Fruit fly (Drosophila melanogaster) whole organism, prepupa: ENCODE data around the gene Muc4B.
A peak's percentile ranks its signal among the peaks of the same experiment; 100 is the strongest.

Source experiments
- Blimp-1 ChIP-seq: fragments of 200-800 bp; sonication (Bioruptor generic); optimal IDR thresholded peaks from 3 replicates; lab custom pipeline; 2017; ENCODE audit warnings: missing biosample characterization, missing genetic modification characterization, mild to moderate bottlenecking, moderate library complexity, missing genetic modification reagents
- CG11294 ChIP-seq: fragments of 200-800 bp; sonication (Bioruptor generic); IDR thresholded peaks from 2 replicates; pipeline ENCODE4 v1.3.6; 2022; ENCODE audit warnings: missing biosample characterization, missing genetic modification characterization
- CG11762 ChIP-seq: fragments of 200-800 bp; sonication (Bioruptor generic); optimal IDR thresholded peaks from 3 replicates; lab custom pipeline; 2016; ENCODE audit warnings: missing biosample characterization, missing genetic modification characterization; ENCODE audit not compliant: insufficient read depth
- CG15336 ChIP-seq: fragments of 200-800 bp; sonication (Bioruptor generic); IDR thresholded peaks from 2 replicates; pipeline ENCODE4 v1.3.6; 2022; ENCODE audit warnings: missing biosample characterization, missing genetic modification characterization
- CG1621 ChIP-seq: fragments of 200-800 bp; sonication (Bioruptor generic); optimal IDR thresholded peaks from 3 replicates; lab custom pipeline; 2018; ENCODE audit warnings: missing biosample characterization, mild to moderate bottlenecking, missing genetic modification characterization
- CG16779 ChIP-seq: fragments of 200-800 bp; sonication (Bioruptor generic); optimal IDR thresholded peaks from 3 replicates; lab custom pipeline; 2017; ENCODE audit warnings: missing biosample characterization, mild to moderate bottlenecking, missing genetic modification characterization
- CG31627 ChIP-seq: fragments of 200-800 bp; sonication (Bioruptor generic); optimal IDR thresholded peaks from 3 replicates; lab custom pipeline; 2016; ENCODE audit warnings: missing biosample characterization, missing genetic modification characterization
- CG6276 ChIP-seq: fragments of 200-800 bp; sonication (Bioruptor generic); optimal IDR thresholded peaks from 2 replicates; lab custom pipeline; 2017; ENCODE audit warnings: missing biosample characterization, mild to moderate bottlenecking, missing genetic modification characterization
- CG6854 ChIP-seq: fragments of 200-800 bp; sonication (Bioruptor generic); optimal IDR thresholded peaks from 2 replicates; lab custom pipeline; 2017; ENCODE audit warnings: missing biosample characterization, mild to moderate bottlenecking, missing genetic modification characterization
- CG8319 ChIP-seq: fragments of 200-800 bp; sonication (Bioruptor generic); optimal IDR thresholded peaks from 3 replicates; lab custom pipeline; 2016; ENCODE audit warnings: missing biosample characterization, missing genetic modification characterization
- CG8632 ChIP-seq: fragments of 200-800 bp; sonication (Bioruptor generic); optimal IDR thresholded peaks from 3 replicates; lab custom pipeline; 2016; ENCODE audit warnings: missing biosample characterization, missing genetic modification characterization
- CG9139 ChIP-seq: fragments of 200-800 bp; sonication (Bioruptor generic); optimal IDR thresholded peaks from 3 replicates; lab custom pipeline; 2017; ENCODE audit warnings: missing biosample characterization, mild to moderate bottlenecking, missing genetic modification characterization
- Eip75B ChIP-seq: fragments of 200-800 bp; sonication (Bioruptor generic); optimal IDR thresholded peaks from 3 replicates; lab custom pipeline; 2016; ENCODE audit warnings: missing biosample characterization, missing genetic modification characterization
- Eip78C ChIP-seq: fragments of 200-800 bp; sonication (Bioruptor generic); peaks from one replicate; lab custom pipeline; 2016; ENCODE audit warnings: missing biosample characterization, missing genetic modification characterization
- Eip93F ChIP-seq: fragments of 200-800 bp; sonication (Bioruptor generic); optimal IDR thresholded peaks from 2 replicates; lab custom pipeline; 2016; ENCODE audit warnings: missing biosample characterization, mild to moderate bottlenecking, missing genetic modification characterization
- Ets21C ChIP-seq: fragments of 200-800 bp; sonication (Bioruptor generic); optimal IDR thresholded peaks from 3 replicates; lab custom pipeline; 2016; ENCODE audit warnings: missing biosample characterization, missing genetic modification characterization
- Ets96B ChIP-seq: fragments of 200-800 bp; optimal IDR thresholded peaks from 2 replicates; lab custom pipeline; 2019; ENCODE audit warnings: missing biosample characterization, mild to moderate bottlenecking, missing genetic modification characterization, moderate library complexity
- Hr38 ChIP-seq: sonication (Bioruptor generic); optimal IDR thresholded peaks from 2 replicates; lab custom pipeline; 2016; ENCODE audit warnings: missing biosample characterization, missing genetic modification characterization
- Hr4 ChIP-seq: fragments of 200-800 bp; sonication (Bioruptor generic); optimal IDR thresholded peaks from 3 replicates; lab custom pipeline; 2016; ENCODE audit warnings: missing biosample characterization, missing genetic modification characterization
- Lpt ChIP-seq: fragments of 200-800 bp; sonication (Bioruptor generic); optimal IDR thresholded peaks from 3 replicates; lab custom pipeline; 2016; ENCODE audit warnings: missing biosample characterization, missing genetic modification characterization
- Met ChIP-seq: fragments of 200-800 bp; sonication (Bioruptor generic); optimal IDR thresholded peaks from 3 replicates; lab custom pipeline; 2016; ENCODE audit warnings: missing biosample characterization, missing genetic modification characterization
- OdsH ChIP-seq: fragments of 200-800 bp; sonication (Bioruptor generic); optimal IDR thresholded peaks from 3 replicates; lab custom pipeline; 2016; ENCODE audit warnings: missing biosample characterization, missing genetic modification characterization
- Sox102F ChIP-seq: fragments of 200-800 bp; sonication (Bioruptor generic); optimal IDR thresholded peaks from 2 replicates; lab custom pipeline; 2016; ENCODE audit warnings: missing biosample characterization, mild to moderate bottlenecking, missing genetic modification characterization
- achi ChIP-seq: fragments of 200-800 bp; sonication (Bioruptor generic); optimal IDR thresholded peaks from 3 replicates; lab custom pipeline; 2016; ENCODE audit warnings: missing biosample characterization, missing genetic modification characterization
- acj6 ChIP-seq: fragments of 200-800 bp; sonication (Bioruptor generic); optimal IDR thresholded peaks from 3 replicates; lab custom pipeline; 2016; ENCODE audit warnings: missing biosample characterization, missing genetic modification characterization
- dac ChIP-seq: fragments of 200-800 bp; sonication (Bioruptor generic); optimal IDR thresholded peaks from 2 replicates; lab custom pipeline; 2017; ENCODE audit warnings: missing biosample characterization, mild to moderate bottlenecking, missing genetic modification characterization
- eg ChIP-seq: fragments of 200-800 bp; sonication (Bioruptor generic); IDR thresholded peaks from 3 replicates; pipeline ENCODE4 v1.3.6; 2022; ENCODE audit warnings: missing biosample characterization, missing genetic modification characterization
- esn ChIP-seq: fragments of 200-800 bp; sonication (Bioruptor generic); optimal IDR thresholded peaks from 2 replicates; lab custom pipeline; 2016; ENCODE audit warnings: missing biosample characterization, mild to moderate bottlenecking, missing genetic modification characterization, moderate library complexity
- fkh ChIP-seq: fragments of 200-800 bp; sonication (Bioruptor generic); optimal IDR thresholded peaks from 3 replicates; lab custom pipeline; 2017; ENCODE audit warnings: missing biosample characterization, mild to moderate bottlenecking, missing genetic modification characterization, moderate library complexity
- lz ChIP-seq: fragments of 200-800 bp; sonication (Bioruptor generic); optimal IDR thresholded peaks from 3 replicates; lab custom pipeline; 2016; ENCODE audit warnings: missing biosample characterization, missing genetic modification characterization
- net ChIP-seq: fragments of 200-800 bp; sonication (Bioruptor generic); optimal IDR thresholded peaks from 3 replicates; lab custom pipeline; 2016; ENCODE audit warnings: missing biosample characterization, missing genetic modification characterization
- salr ChIP-seq, 2 experiments: fragments of 200-800 bp; sonication (Bioruptor generic); optimal IDR thresholded peaks; 3 replicates each; lab custom pipeline; 2016 to 2018; ENCODE audit warnings: missing biosample characterization in 2 of 2, missing genetic modification characterization in 2 of 2, mild to moderate bottlenecking in 1 of 2
- spab ChIP-seq: fragments of 200-800 bp; sonication (Bioruptor generic); optimal IDR thresholded peaks from 2 replicates; lab custom pipeline; 2017; ENCODE audit warnings: missing biosample characterization, mild to moderate bottlenecking, missing genetic modification characterization, missing genetic modification reagents
- ss ChIP-seq, 2 experiments: fragments of 200-800 bp; sonication (Bioruptor generic); optimal IDR thresholded peaks; 2 replicates in 1 of 2; 3 replicates in 1 of 2; lab custom pipeline; 2017 to 2018; ENCODE audit warnings: mild to moderate bottlenecking in 2 of 2, missing biosample characterization in 2 of 2, missing genetic modification characterization in 2 of 2, moderate library complexity in 1 of 2
- svp ChIP-seq: fragments of 200-800 bp; sonication (Bioruptor generic); peaks from one replicate; lab custom pipeline; 2016; ENCODE audit warnings: missing biosample characterization, missing genetic modification characterization

Muc4B gene

DNA sequence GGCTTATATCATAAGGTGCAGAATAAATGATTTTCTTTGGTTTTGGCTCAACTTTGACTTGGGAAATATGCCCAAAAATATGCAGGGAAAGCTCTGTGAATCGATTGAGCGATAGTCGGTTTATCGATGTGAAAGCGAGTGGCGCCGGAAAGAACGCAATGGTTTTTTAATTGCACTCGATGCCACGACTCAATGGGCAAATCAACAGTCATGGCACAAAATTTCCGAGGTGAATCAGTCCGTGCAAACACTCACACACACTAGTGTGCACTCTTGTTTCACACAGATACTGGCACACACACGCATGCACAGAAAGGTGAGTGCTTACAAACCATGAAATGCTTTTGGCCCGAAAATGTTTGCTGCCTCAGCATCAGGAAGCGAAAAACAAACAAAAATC lies 5.8 kb downstream of the Muc4B start:
- no peak for TF ChIP-seq net
- no peak for TF ChIP-seq esn (GFP tag; lab: Kevin White, UChicago)
- TF ChIP-seq OdsH (GFP tag; lab: Kevin White, UChicago), result no peak
- no peak for TF ChIP-seq svp (GFP tag; lab: Kevin White, UChicago)
- TF ChIP-seq eg (GFP tag; lab: Robert Waterston, UW), result no peak
- no peak for TF ChIP-seq Lpt
- TF ChIP-seq salr (GFP tag; optimal IDR thresholded peaks at IDR 0.05; lab: Kevin White, UChicago), result no peak
- TF ChIP-seq CG8632 (GFP tag; lab: Kevin White, UChicago), result no peak
- no peak for TF ChIP-seq Eip93F (GFP tag; lab: Kevin White, UChicago)
- TF ChIP-seq CG11762, result no peak
- no peak for TF ChIP-seq fkh (GFP tag; lab: Kevin White, UChicago)
- no peak for TF ChIP-seq lz (GFP tag; lab: Kevin White, UChicago)
- TF ChIP-seq CG6854, result no peak
- no peak for TF ChIP-seq dac (GFP tag; lab: Kevin White, UChicago)
- no peak for TF ChIP-seq Hr4
- no peak for TF ChIP-seq Ets21C
- TF ChIP-seq Hr38 (GFP tag; lab: Kevin White, UChicago), result no peak

- peak; percentile 36 for TF ChIP-seq svp (GFP tag; lab: Kevin White, UChicago)
- no peak for TF ChIP-seq CG1621 (tag; lab: Kevin White, UChicago)
- TF ChIP-seq achi, result no peak
- TF ChIP-seq CG8319 (GFP tag; lab: Kevin White, UChicago), result no peak
- no peak for TF ChIP-seq Blimp-1
- TF ChIP-seq eg (GFP tag; lab: Robert Waterston, UW), result 0 out of 3 replicates have a peak, but pooled peaks have one; percentile 15
- TF ChIP-seq Eip78C (GFP tag; lab: Kevin White, UChicago), result peak; percentile 57
Measured at dm6 chrX:4225020-4225419, 20.9 kb downstream of the Muc4B start.

DNA sequence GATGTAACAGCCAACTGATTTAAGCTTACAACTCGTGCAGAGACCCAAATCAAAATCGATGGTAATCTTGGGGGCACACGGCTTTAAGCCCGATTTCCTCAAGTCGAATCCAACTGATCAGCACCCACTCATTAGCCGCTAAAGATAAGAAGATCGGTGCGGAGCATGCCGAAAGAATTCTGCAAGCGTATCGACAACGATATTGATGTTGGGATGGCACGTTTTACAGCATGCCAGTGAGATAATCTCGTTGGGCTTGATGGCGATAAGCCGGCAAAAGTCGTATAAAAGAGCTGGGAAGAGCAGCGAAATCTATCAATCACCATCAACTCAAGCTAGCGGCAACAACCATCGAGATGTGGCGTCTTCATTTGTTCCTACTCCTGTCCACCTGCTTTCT lies 28.1 kb downstream of the Muc4B start, which contains the start of gene CG15570:
Gene CG15570, plus strand, starts transcription at position 301 of the 400 bp plus-strand sequence.
- TF ChIP-seq spab (GFP tag; lab: Kevin White, UChicago) (no peak), ss (GFP tag; optimal IDR thresholded peaks at IDR 0.05; lab: Kevin White, UChicago) (no peak), CG15336 (GFP tag; lab: Robert Waterston, UW) (no peak), Eip75B (GFP tag; lab: Kevin White, UChicago) (no peak), svp (GFP tag; lab: Kevin White, UChicago) (no peak), Eip78C (GFP tag; lab: Kevin White, UChicago) (no peak), CG8632 (GFP tag; lab: Kevin White, UChicago) (no peak), Sox102F (no peak), Hr4 (no peak), Lpt (no peak), CG9139 (GFP tag; lab: Kevin White, UChicago) (no peak), dac (GFP tag; lab: Kevin White, UChicago) (no peak), Ets96B (no peak), CG11294 (GFP tag; lab: Robert Waterston, UW) (no peak), esn (GFP tag; lab: Kevin White, UChicago) (no peak), CG31627 (GFP tag; lab: Kevin White, UChicago) (no peak), Met (GFP tag; lab: Kevin White, UChicago) (no peak), acj6 (no peak), CG6276 (GFP tag; lab: Kevin White, UChicago) (no peak), Ets21C (no peak)

dm6 chrX:4217294-4217693 lies 28.6 kb downstream of the Muc4B start, which contains the start of gene CG15571:
Gene CG15571 (minus strand): TSS chrX:4217394.
- TF ChIP-seq CG31627 (GFP tag; lab: Kevin White, UChicago) (no peak), svp (GFP tag; lab: Kevin White, UChicago) (no peak), CG16779 (tag; lab: Kevin White, UChicago) (no peak)
- TF ChIP-seq, all 60 proteins: peak for 0
